Worm (Caenorhabditis elegans) whole organism, L4 larva: ENCODE measurements around the gene dsl-5.

Experiments
- F37D6.2 ChIP-seq: sonication (generic microtip); optimal IDR thresholded peaks from 2 replicates; lab custom pipeline; 2016; ENCODE audit warnings: mild to moderate bottlenecking, missing genetic modification characterization, missing compliant biosample characterization
- T26A8.4 ChIP-seq: fragments of 200-800 bp; sonication (Bioruptor generic); IDR thresholded peaks from 2 replicates; pipeline ENCODE4 v1.3.6; 2022; ENCODE audit warnings: missing genetic modification characterization, missing compliant biosample characterization
- Y48G9A.11 ChIP-seq: fragments of 200-800 bp; sonication (Bioruptor generic); IDR thresholded peaks from 2 replicates; pipeline ENCODE4 v1.3.6; 2022; ENCODE audit warnings: missing genetic modification reagents, missing genetic modification characterization, missing compliant biosample characterization
- aha-1 ChIP-seq: fragments of 150-350 bp; peaks from one replicate; lab custom pipeline; 2014; ENCODE audit warnings: missing biosample characterization, missing genetic modification characterization
- ceh-20 ChIP-seq: fragments of 200-800 bp; sonication (Bioruptor generic); IDR thresholded peaks from 2 replicates; pipeline ENCODE4 v1.3.6; 2022; ENCODE audit warnings: missing genetic modification reagents, missing genetic modification characterization, missing compliant biosample characterization
- ceh-32 ChIP-seq: sonication (generic microtip); optimal IDR thresholded peaks from 2 replicates; lab custom pipeline; 2016; ENCODE audit warnings: mild to moderate bottlenecking, missing genetic modification characterization, missing compliant biosample characterization; ENCODE audit not compliant: poor library complexity
- ceh-44 ChIP-seq: fragments of 200-800 bp; sonication (Bioruptor generic); IDR thresholded peaks from 2 replicates; pipeline ENCODE4 v1.3.6; 2022; ENCODE audit warnings: missing genetic modification reagents, missing genetic modification characterization, missing compliant biosample characterization
- ces-1 ChIP-seq: fragments of 150-350 bp; sonication (generic microtip); optimal IDR thresholded peaks from 4 replicates; lab custom pipeline; 2014; ENCODE audit warnings: missing biosample characterization, missing genetic modification reagents, missing genetic modification characterization
- daf-16 ChIP-seq, 3 experiments: sonication (generic microtip); optimal IDR thresholded peaks; 2 replicates each; lab custom pipeline; 2016 to 2017; ENCODE audit warnings: missing genetic modification characterization in 3 of 3, missing genetic modification reagents in 3 of 3, mild to moderate bottlenecking in 2 of 3, missing compliant biosample characterization in 2 of 3, missing biosample characterization in 1 of 3, moderate library complexity in 1 of 3
- daf-19 ChIP-seq: fragments of 200-800 bp; sonication (Bioruptor generic); conservative IDR thresholded peaks from 2 replicates; pipeline ENCODE4 v1.3.6; 2022; ENCODE audit warnings: missing genetic modification characterization, missing compliant biosample characterization
- dmd-6 ChIP-seq: fragments of 200-800 bp; sonication (Bioruptor generic); IDR thresholded peaks from 2 replicates; pipeline ENCODE4 v1.3.6; 2022; ENCODE audit warnings: missing genetic modification reagents, missing genetic modification characterization, missing compliant biosample characterization
- dmd-8 ChIP-seq: fragments of 200-800 bp; sonication (Bioruptor generic); IDR thresholded peaks from 2 replicates; pipeline ENCODE4 v1.3.6; 2022; ENCODE audit warnings: missing genetic modification characterization, missing compliant biosample characterization
- dmd-9 ChIP-seq: fragments of 200-800 bp; sonication (Bioruptor generic); IDR thresholded peaks from 2 replicates; pipeline ENCODE4 v1.3.6; 2022; ENCODE audit warnings: missing genetic modification reagents, missing genetic modification characterization, missing compliant biosample characterization
- dpl-1 ChIP-seq: fragments of 150-350 bp; optimal IDR thresholded peaks from 2 replicates; lab custom pipeline; 2014; ENCODE audit warnings: missing biosample characterization, missing genetic modification reagents, missing genetic modification characterization
- dve-1 ChIP-seq: sonication (generic microtip); optimal IDR thresholded peaks from 2 replicates; lab custom pipeline; 2017; ENCODE audit warnings: antibody characterized with exemption, mild to moderate bottlenecking, missing genetic modification characterization, missing compliant biosample characterization; ENCODE audit not compliant: insufficient read depth
- egl-43 ChIP-seq: fragments of 200-800 bp; sonication (Bioruptor generic); IDR thresholded peaks from 2 replicates; pipeline ENCODE4 v1.3.6; 2022; ENCODE audit warnings: missing genetic modification reagents, missing genetic modification characterization, missing compliant biosample characterization
- fos-1 ChIP-seq: fragments of 150-350 bp; optimal IDR thresholded peaks from 2 replicates; lab custom pipeline; 2014; ENCODE audit warnings: missing biosample characterization, missing genetic modification characterization
- hlh-11 ChIP-seq: fragments of 200-800 bp; sonication (Bioruptor generic); optimal IDR thresholded peaks from 2 replicates; lab custom pipeline; 2018; ENCODE audit warnings: mild to moderate bottlenecking, missing genetic modification characterization, missing compliant biosample characterization
- hlh-30 ChIP-seq: sonication (generic microtip); optimal IDR thresholded peaks from 2 replicates; lab custom pipeline; 2017; ENCODE audit warnings: antibody characterized with exemption, mild to moderate bottlenecking, missing genetic modification characterization, missing compliant biosample characterization; ENCODE audit not compliant: insufficient read depth
- hmg-1.1 ChIP-seq: fragments of 200-800 bp; sonication (Bioruptor generic); IDR thresholded peaks from 2 replicates; pipeline ENCODE4 v1.3.6; 2022; ENCODE audit warnings: missing genetic modification reagents, missing genetic modification characterization, missing compliant biosample characterization
- jun-1 ChIP-seq: fragments of 150-350 bp; optimal IDR thresholded peaks from 2 replicates; lab custom pipeline; 2014; ENCODE audit warnings: missing biosample characterization, missing genetic modification reagents, missing genetic modification characterization
- lin-13 ChIP-seq: fragments of 150-350 bp; optimal IDR thresholded peaks from 2 replicates; lab custom pipeline; 2014; ENCODE audit warnings: missing biosample characterization, missing genetic modification reagents, missing genetic modification characterization
- lin-38 ChIP-seq: fragments of 200-800 bp; sonication (Bioruptor generic); IDR thresholded peaks from 2 replicates; pipeline ENCODE4 v1.3.6; 2022; ENCODE audit warnings: missing genetic modification reagents, missing genetic modification characterization, missing compliant biosample characterization
- lsy-2 ChIP-seq, 2 experiments: fragments of 150-350 bp in 1 of 2; sonication (generic microtip) in 1 of 2; optimal IDR thresholded peaks; 2 replicates each; lab custom pipeline; 2014 to 2017; ENCODE audit warnings: missing biosample characterization in 2 of 2, missing genetic modification characterization in 2 of 2
- mdl-1 ChIP-seq, 2 experiments: fragments of 150-350 bp in 1 of 2; sonication (generic microtip) in 1 of 2; optimal IDR thresholded peaks; 2 replicates each; lab custom pipeline; 2014 to 2017; ENCODE audit warnings: missing biosample characterization in 2 of 2, missing genetic modification characterization in 2 of 2
- mep-1 ChIP-seq: fragments of 150-350 bp; sonication (generic microtip); optimal IDR thresholded peaks from 3 replicates; lab custom pipeline; 2014; ENCODE audit warnings: missing biosample characterization, missing genetic modification characterization
- mes-2 ChIP-seq: sonication (generic microtip); optimal IDR thresholded peaks from 2 replicates; lab custom pipeline; 2016; ENCODE audit warnings: missing genotype, mild to moderate bottlenecking, missing genetic modification characterization, missing compliant biosample characterization; ENCODE audit not compliant: poor library complexity, severe bottlenecking
- mxl-3 ChIP-seq: fragments of 200-800 bp; sonication (Bioruptor generic); optimal IDR thresholded peaks from 2 replicates; lab custom pipeline; 2018; ENCODE audit warnings: mild to moderate bottlenecking, missing genetic modification characterization, missing compliant biosample characterization
- nhr-102 ChIP-seq: sonication (generic microtip); optimal IDR thresholded peaks from 2 replicates; lab custom pipeline; 2016; ENCODE audit warnings: mild to moderate bottlenecking, missing genetic modification characterization, moderate library complexity, missing compliant biosample characterization
- nhr-237 ChIP-seq: sonication (generic microtip); optimal IDR thresholded peaks from 2 replicates; lab custom pipeline; 2017; ENCODE audit warnings: missing biosample characterization, missing genetic modification characterization
- nhr-48 ChIP-seq: sonication (generic microtip); optimal IDR thresholded peaks from 2 replicates; lab custom pipeline; 2016; ENCODE audit warnings: mild to moderate bottlenecking, missing genetic modification characterization, missing compliant biosample characterization
- nhr-6 ChIP-seq: fragments of 150-350 bp; optimal IDR thresholded peaks from 2 replicates; lab custom pipeline; 2014; ENCODE audit warnings: missing biosample characterization, missing genetic modification characterization
- pqm-1 ChIP-seq: sonication (generic microtip); optimal IDR thresholded peaks from 2 replicates; lab custom pipeline; 2017; ENCODE audit warnings: missing biosample characterization, missing genetic modification characterization
- sdz-12 ChIP-seq: fragments of 200-800 bp; sonication (Bioruptor generic); optimal IDR thresholded peaks from 2 replicates; lab custom pipeline; 2018; ENCODE audit warnings: mild to moderate bottlenecking, missing genetic modification characterization, missing compliant biosample characterization
- set-16 ChIP-seq: fragments of 200-800 bp; sonication (Bioruptor generic); IDR thresholded peaks from 2 replicates; pipeline ENCODE4 v1.3.6; 2022; ENCODE audit warnings: missing genetic modification reagents, missing genetic modification characterization, missing compliant biosample characterization
- snpc-1.2 ChIP-seq: fragments of 200-800 bp; sonication (Bioruptor generic); IDR thresholded peaks from 2 replicates; pipeline ENCODE4 v1.3.6; 2022; ENCODE audit warnings: missing genetic modification reagents, missing genetic modification characterization, missing compliant biosample characterization
- snpc-4 ChIP-seq: fragments of 150-350 bp; optimal IDR thresholded peaks from 2 replicates; lab custom pipeline; 2014; ENCODE audit warnings: missing biosample characterization, missing genetic modification characterization
- unc-39 ChIP-seq: sonication (generic microtip); optimal IDR thresholded peaks from 2 replicates; lab custom pipeline; 2017; ENCODE audit warnings: missing biosample characterization, missing genetic modification characterization
- zip-11 ChIP-seq: fragments of 200-800 bp; sonication (Bioruptor generic); IDR thresholded peaks from 2 replicates; pipeline ENCODE4 v1.3.6; 2022; ENCODE audit warnings: missing genetic modification characterization, missing compliant biosample characterization

Gene dsl-5

DNA sequence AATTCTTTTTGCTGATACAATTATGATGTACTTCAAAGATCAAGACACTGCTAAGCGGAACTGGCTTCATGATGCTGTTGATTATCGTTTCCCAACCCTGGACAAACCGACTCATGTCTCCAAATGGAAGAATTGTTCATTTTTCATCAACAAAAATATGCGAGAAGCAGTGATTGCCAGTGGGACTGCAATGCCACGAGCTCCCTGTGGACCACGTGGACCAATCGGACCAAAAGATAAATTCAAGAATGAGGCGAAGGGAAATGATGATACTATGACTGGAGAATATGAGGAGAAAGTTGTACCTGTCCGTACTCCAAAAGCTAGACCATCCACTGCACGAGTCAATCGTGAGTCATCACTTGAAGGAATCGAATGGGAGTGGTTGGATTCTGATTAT lies 34.3 kb downstream of the dsl-5 start:
- peak; percentile 92 for TF ChIP-seq aha-1 (tag; lab: Kevin White, UChicago)
- no peak for TF ChIP-seq T26A8.4 (GFP tag; lab: Robert Waterston, UW)
- no peak for TF ChIP-seq dpl-1 (GFP tag; lab: Kevin White, UChicago)
- no peak for TF ChIP-seq snpc-1.2
- TF ChIP-seq, all 104 proteins: peak for 1

DNA sequence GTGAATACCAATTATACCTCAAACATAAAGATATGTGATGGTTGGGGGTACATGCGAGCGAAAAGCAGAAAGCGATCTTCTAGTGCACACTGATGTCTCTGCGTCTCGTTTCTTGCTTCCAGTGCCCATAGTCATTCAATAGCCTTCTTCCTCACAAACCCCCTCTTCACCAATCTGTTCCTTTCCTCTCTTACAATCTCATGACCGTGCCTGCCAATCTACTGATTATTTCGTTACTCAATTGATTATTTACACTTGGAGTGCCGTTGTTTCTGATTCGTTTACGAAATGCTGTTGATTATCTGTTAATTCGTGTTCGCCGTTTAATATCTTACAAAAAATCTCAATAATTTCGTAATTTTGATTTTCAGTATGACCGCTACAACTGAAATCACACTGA lies 36.0 kb downstream of the dsl-5 start:
- TF ChIP-seq mdl-1 (tag; optimal IDR thresholded peaks at IDR 0.05; lab: Kevin White, UChicago) = no peak
- TF ChIP-seq snpc-4 (tag; lab: Kevin White, UChicago) = no peak
- no peak for TF ChIP-seq set-16 (GFP tag; lab: Robert Waterston, UW)
- TF ChIP-seq zip-11 = no peak
- TF ChIP-seq nhr-48 (tag; lab: Kevin White, UChicago) = no peak
- TF ChIP-seq pqm-1 (tag; lab: Kevin White, UChicago) = no peak
- TF ChIP-seq fos-1 (tag; lab: Kevin White, UChicago) = no peak
- no peak for TF ChIP-seq unc-39
- no peak for TF ChIP-seq nhr-102
- no peak for TF ChIP-seq daf-16 (GFP tag; optimal IDR thresholded peaks at IDR 0.05; lab: Kevin White, UChicago)
- peak; percentile 25 for TF ChIP-seq daf-16 (tag; optimal IDR thresholded peaks at IDR 0.05; lab: Kevin White, UChicago)
- no peak for TF ChIP-seq sdz-12 (GFP tag; lab: Kevin White, UChicago)
- no peak for TF ChIP-seq dpl-1 (GFP tag; lab: Kevin White, UChicago)
- TF ChIP-seq snpc-1.2 = no peak
- no peak for TF ChIP-seq ces-1 (GFP tag; lab: Kevin White, UChicago)
- TF ChIP-seq lin-13 (GFP tag; lab: Kevin White, UChicago) = no peak
- no peak for TF ChIP-seq ceh-20 (GFP tag; lab: Robert Waterston, UW)
- TF ChIP-seq ceh-32 (tag; lab: Kevin White, UChicago) = no peak
- TF ChIP-seq jun-1 (tag; lab: Kevin White, UChicago) = no peak
- peak; percentile 20 for TF ChIP-seq mes-2 (tag; lab: Kevin White, UChicago)
- no peak for TF ChIP-seq aha-1 (tag; lab: Kevin White, UChicago)
- peak; percentile 17 for TF ChIP-seq hlh-11
- peak; percentile 15 for TF ChIP-seq dve-1 (tag; lab: Kevin White, UChicago)
- peak; percentile 5 for TF ChIP-seq hlh-30

DNA sequence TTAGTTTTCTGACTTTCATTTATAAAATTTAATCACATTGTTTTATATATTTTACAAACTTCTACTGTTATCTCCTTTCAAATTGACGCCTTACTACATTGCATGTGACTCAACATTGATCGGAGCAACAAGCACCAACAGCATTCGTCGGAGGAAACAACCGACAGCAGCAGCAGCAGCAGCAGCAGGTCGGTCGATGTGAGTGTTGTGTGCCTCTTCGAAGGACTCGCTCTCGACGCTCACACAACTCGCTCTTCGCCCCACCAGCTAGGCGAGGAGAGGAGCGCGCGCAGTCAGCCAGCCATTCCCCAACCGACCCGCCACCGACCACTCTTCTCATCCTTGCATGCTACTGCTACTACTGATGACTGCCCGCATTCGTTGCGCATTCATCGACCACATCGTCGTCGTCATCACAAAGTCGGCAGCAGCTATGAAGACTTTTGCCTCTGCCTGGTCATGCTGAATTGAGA lies 36.9 kb downstream of the dsl-5 start, which contains the start of gene F12F6.1:
F12F6.1 (plus strand) TSS at position 51 of the 473 bp plus-strand sequence.
- TF ChIP-seq set-16 (GFP tag; lab: Robert Waterston, UW) (peak; percentile 95), nhr-237 (tag; lab: Kevin White, UChicago) (no peak), hmg-1.1 (GFP tag; lab: Robert Waterston, UW) (peak; percentile 27; the same call in 1 of the 2 replicates), nhr-6 (tag; lab: Kevin White, UChicago) (peak; percentile 30), mep-1 (peak; percentile 38), lin-38 (GFP tag; lab: Robert Waterston, UW) (no peak), lsy-2 (tag; optimal IDR thresholded peaks at IDR 0.05; lab: Kevin White, UChicago) (no peak), daf-16 (GFP tag; optimal IDR thresholded peaks at IDR 0.05; lab: Kevin White, UChicago) (no peak), daf-16 (tag; optimal IDR thresholded peaks at IDR 0.05; lab: Kevin White, UChicago) (peak; percentile 45), mxl-3 (GFP tag; lab: Kevin White, UChicago) (peak; percentile 10), daf-19 (GFP tag; lab: Robert Waterston, UW) (no peak), dmd-6 (GFP tag; lab: Robert Waterston, UW) (0 out of 2 replicates have a peak, but pooled peaks have one; percentile 18), egl-43 (GFP tag; lab: Robert Waterston, UW) (peak; percentile 84), F37D6.2 (tag; lab: Kevin White, UChicago) (peak; percentile 33), ceh-20 (GFP tag; lab: Robert Waterston, UW) (0 out of 2 replicates have a peak, but pooled peaks have one; percentile 42), dmd-8 (GFP tag; lab: Robert Waterston, UW) (0 out of 2 replicates have a peak, but pooled peaks have one; percentile 53), dmd-9 (0 out of 2 replicates have a peak, but pooled peaks have one; percentile 11), Y48G9A.11 (GFP tag; lab: Robert Waterston, UW) (0 out of 2 replicates have a peak, but pooled peaks have one; percentile 44), ceh-44 (GFP tag; lab: Robert Waterston, UW) (0 out of 2 replicates have a peak, but pooled peaks have one; percentile 14), hlh-30 (peak; percentile 60), hlh-11 (peak; percentile 48)
